Worm (Caenorhabditis elegans) whole organism, L4 larva: ENCODE results near the gene Y43F4A.1.

Source experiments
- attf-4 ChIP-seq: sonication (generic microtip); optimal IDR thresholded peaks from 3 replicates; lab custom pipeline; 2017; ENCODE audit warnings: missing biosample characterization, missing genetic modification characterization
- lin-38 ChIP-seq: fragments of 200-800 bp; sonication (Bioruptor generic); IDR thresholded peaks from 2 replicates; pipeline ENCODE4 v1.3.6; 2022; ENCODE audit warnings: missing genetic modification reagents, missing genetic modification characterization, missing compliant biosample characterization
- nhr-76 ChIP-seq: fragments of 150-350 bp; optimal IDR thresholded peaks from 2 replicates; lab custom pipeline; 2014; ENCODE audit warnings: missing biosample characterization, missing genetic modification characterization
- pha-4 ChIP-seq, 2 experiments: fragments of 150-350 bp in 1 of 2; fragments of 200-800 bp in 1 of 2; sonication (Bioruptor generic) in 1 of 2; IDR thresholded peaks in 1 of 2; optimal IDR thresholded peaks in 1 of 2; 2 replicates each; pipeline versions ENCODE4 v1.3.6 to Lab custom; 2014 to 2022; ENCODE audit warnings: missing genetic modification characterization in 2 of 2, missing genetic modification reagents in 2 of 2, missing biosample characterization in 1 of 2, missing compliant biosample characterization in 1 of 2
- unc-130 ChIP-seq: sonication (generic microtip); optimal IDR thresholded peaks from 2 replicates; lab custom pipeline; 2016; ENCODE audit warnings: missing genetic modification reagents, missing genetic modification characterization, missing compliant biosample characterization

DNA sequence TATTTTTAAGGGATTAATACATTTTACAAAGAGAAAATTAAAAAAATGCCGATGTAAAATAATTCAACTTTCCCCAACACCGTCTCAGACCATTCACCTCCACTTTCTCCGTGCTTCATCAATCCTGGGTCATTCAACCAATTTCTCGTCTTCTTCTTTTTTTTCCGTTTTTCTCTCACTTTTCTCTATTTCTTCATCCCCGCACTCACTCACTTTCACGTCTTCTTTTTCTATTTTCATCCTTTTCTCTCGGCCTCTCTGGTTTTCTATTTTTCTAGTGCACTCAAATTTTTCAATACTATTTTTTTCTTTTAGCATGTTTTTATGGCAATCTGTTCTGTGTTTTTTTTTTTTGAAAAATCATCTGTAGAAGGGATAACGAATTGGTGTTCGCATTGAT, 7.2 kb upstream of the Y43F4A.1 start:
- TF ChIP-seq attf-4 (tag; lab: Kevin White, UChicago) (no peak), pha-4 (GFP tag; IDR thresholded peaks at IDR 0.05; lab: Robert Waterston, UW) (no peak), pha-4 (tag; optimal IDR thresholded peaks at IDR 0.05; lab: Kevin White, UChicago) (no peak), unc-130 (GFP tag; lab: Kevin White, UChicago) (no peak), lin-38 (no peak), nhr-76 (no peak)
